Worm (Caenorhabditis elegans): ENCODE data around the gene srz-15.

srz-15 gene

DNA sequence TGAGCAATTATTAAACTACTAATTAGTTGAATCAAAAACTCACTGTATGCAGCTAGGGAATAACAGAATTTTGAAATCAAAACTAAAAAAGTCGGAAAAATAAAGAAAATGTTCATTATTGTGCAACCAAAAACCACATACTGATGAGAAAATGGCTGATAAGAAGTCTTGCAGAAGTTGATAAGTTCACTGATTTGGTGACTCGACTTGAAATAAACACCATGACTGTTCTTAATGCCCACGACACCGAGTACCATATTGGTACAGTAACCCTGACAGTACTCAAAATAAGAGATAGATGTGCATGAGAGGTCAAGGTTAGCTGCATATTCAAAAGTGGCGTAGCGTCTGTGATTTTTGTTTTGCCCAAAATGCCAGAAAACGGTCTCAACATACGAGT is 29.6 kb upstream of the srz-15 start:
- no peak for TF ChIP-seq ztf-23 (GFP tag; IDR thresholded peaks at IDR 0.05)
- TF ChIP-seq cog-1 (tag; optimal IDR thresholded peaks at IDR 0.05), result no peak

DNA sequence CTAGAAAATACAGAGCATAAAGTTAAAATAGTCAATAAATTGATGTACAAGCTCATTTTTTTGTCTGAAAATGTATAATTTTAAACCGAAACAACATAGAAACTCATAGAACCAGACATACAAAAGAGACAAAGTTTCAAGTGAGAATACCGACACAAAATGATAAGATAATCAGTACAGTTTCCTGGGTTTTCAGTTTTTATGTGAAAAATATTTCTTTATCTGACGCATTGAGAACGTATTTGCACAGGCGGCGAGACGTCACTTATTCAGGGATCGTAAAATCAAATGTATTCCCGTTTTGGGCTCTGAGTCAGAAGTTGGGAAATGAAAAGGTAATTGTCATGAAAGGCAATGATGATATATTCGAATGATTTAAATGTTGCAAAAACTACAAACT is 25.1 kb upstream of the srz-15 start, which contains the start of gene K08D8.6:
Gene K08D8.6, minus strand, starts transcription at position 64 of the 400 bp plus-strand sequence.
- TF ChIP-seq klf-2 (GFP tag; conservative IDR thresholded peaks at IDR 0.05), result no peak
- TF ChIP-seq med-1 (GFP tag; optimal IDR thresholded peaks at IDR 0.05; ENCODE audit: insufficient read depth), result no peak
- no peak for TF ChIP-seq tab-1 (GFP tag; IDR thresholded peaks at IDR 0.05)
- no peak for TF ChIP-seq ztf-29 (GFP tag; IDR thresholded peaks at IDR 0.05)
- no peak for TF ChIP-seq flt-1 (GFP tag; IDR thresholded peaks at IDR 0.05)
- no peak for TF ChIP-seq cog-1 (tag; optimal IDR thresholded peaks at IDR 0.05)
- TF ChIP-seq T22C8.4 (GFP tag; IDR thresholded peaks at IDR 0.05), result no peak
- TF ChIP-seq ztf-23 (GFP tag; IDR thresholded peaks at IDR 0.05), result no peak
- no peak for TF ChIP-seq ref-1 (GFP tag; conservative IDR thresholded peaks at IDR 0.05)

ce11 chrIV:12891080-12891479 is 24.5 kb upstream of the srz-15 start:
- TF ChIP-seq T22C8.4 (GFP tag; IDR thresholded peaks at IDR 0.05) (no peak), ref-1 (GFP tag; conservative IDR thresholded peaks at IDR 0.05) (no peak), cog-1 (tag; optimal IDR thresholded peaks at IDR 0.05) (no peak), ztf-29 (GFP tag; IDR thresholded peaks at IDR 0.05) (no peak), flt-1 (GFP tag; IDR thresholded peaks at IDR 0.05) (no peak), med-1 (GFP tag; optimal IDR thresholded peaks at IDR 0.05; ENCODE audit: insufficient read depth) (no peak), ztf-23 (GFP tag; IDR thresholded peaks at IDR 0.05) (no peak), klf-2 (GFP tag; conservative IDR thresholded peaks at IDR 0.05) (no peak), tab-1 (GFP tag; IDR thresholded peaks at IDR 0.05) (no peak)

- no peak for TF ChIP-seq ref-1 (GFP tag; conservative IDR thresholded peaks at IDR 0.05)
- no peak for TF ChIP-seq ztf-29 (GFP tag; IDR thresholded peaks at IDR 0.05)
- no peak for TF ChIP-seq cog-1 (tag; optimal IDR thresholded peaks at IDR 0.05)
- TF ChIP-seq flt-1 (GFP tag; IDR thresholded peaks at IDR 0.05), result no peak
- TF ChIP-seq tab-1 (GFP tag; IDR thresholded peaks at IDR 0.05), result no peak
- no peak for TF ChIP-seq ztf-23 (GFP tag; IDR thresholded peaks at IDR 0.05)
These were observed 23.4 kb upstream of the srz-15 start, which contains the start of gene K08D8.1 for ce11 chrIV:12892194-12892593. TSS of gene K08D8.1 (plus strand) at chrIV:12892494.

ce11 chrIV:12893166-12893565 is 22.4 kb upstream of the srz-15 start, which contains the start of gene K08D8.12:
TSS of gene K08D8.12 (plus strand) at chrIV:12893466.
- no peak for TF ChIP-seq ztf-23 (GFP tag; IDR thresholded peaks at IDR 0.05)
- TF ChIP-seq tab-1 (GFP tag; IDR thresholded peaks at IDR 0.05), result no peak
- no peak for TF ChIP-seq T22C8.4 (GFP tag; IDR thresholded peaks at IDR 0.05)
- TF ChIP-seq cog-1 (tag; optimal IDR thresholded peaks at IDR 0.05), result no peak
- no peak for TF ChIP-seq med-1 (GFP tag; optimal IDR thresholded peaks at IDR 0.05; ENCODE audit: insufficient read depth)
- TF ChIP-seq flt-1 (GFP tag; IDR thresholded peaks at IDR 0.05), result no peak
- no peak for TF ChIP-seq ref-1 (GFP tag; conservative IDR thresholded peaks at IDR 0.05)
- no peak for TF ChIP-seq klf-2 (GFP tag; conservative IDR thresholded peaks at IDR 0.05)
- TF ChIP-seq ztf-29 (GFP tag; IDR thresholded peaks at IDR 0.05), result no peak

DNA sequence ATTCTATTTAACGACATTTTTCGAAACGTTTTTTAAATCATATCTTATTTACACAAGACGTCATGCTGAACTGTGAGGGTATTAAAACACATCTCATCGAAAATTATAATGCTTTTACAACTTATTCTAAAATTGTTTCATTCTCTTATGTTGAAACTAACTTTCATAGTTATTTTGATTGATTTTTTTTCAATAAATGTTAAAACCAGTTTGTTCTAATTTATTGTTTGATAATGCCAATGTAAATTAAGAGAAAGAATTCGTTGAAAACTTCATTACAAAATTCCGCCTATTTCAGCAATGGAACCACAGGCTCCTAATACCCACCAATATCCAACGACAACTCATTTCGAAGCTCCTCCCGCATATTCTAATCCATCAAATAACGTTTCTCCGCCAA is 20.6 kb upstream of the srz-15 start, which contains the start of gene K08D8.11:
Gene K08D8.11, plus strand, starts transcription at position 301 of the 400 bp plus-strand sequence.
- TF ChIP-seq tab-1 (GFP tag; IDR thresholded peaks at IDR 0.05) (no peak), T22C8.4 (GFP tag; IDR thresholded peaks at IDR 0.05) (no peak), cog-1 (tag; optimal IDR thresholded peaks at IDR 0.05) (no peak), ref-1 (GFP tag; conservative IDR thresholded peaks at IDR 0.05) (no peak), med-1 (GFP tag; optimal IDR thresholded peaks at IDR 0.05; ENCODE audit: insufficient read depth) (no peak), ztf-23 (GFP tag; IDR thresholded peaks at IDR 0.05) (no peak), ztf-29 (GFP tag; IDR thresholded peaks at IDR 0.05) (no peak), klf-2 (GFP tag; conservative IDR thresholded peaks at IDR 0.05) (no peak), flt-1 (GFP tag; IDR thresholded peaks at IDR 0.05) (no peak)

ce11 chrIV:12896371-12896882 is 19.2 kb upstream of the srz-15 start, which contains the start of gene K08D8.7:
TSS of gene K08D8.7 (plus strand) at chrIV:12896832.
- no peak for TF ChIP-seq ztf-29 (GFP tag; IDR thresholded peaks at IDR 0.05)
- TF ChIP-seq ref-1 (GFP tag; conservative IDR thresholded peaks at IDR 0.05), result no peak
- TF ChIP-seq tab-1 (GFP tag; IDR thresholded peaks at IDR 0.05), result no peak
- TF ChIP-seq ztf-23 (GFP tag; IDR thresholded peaks at IDR 0.05), result no peak
- no peak for TF ChIP-seq T22C8.4 (GFP tag; IDR thresholded peaks at IDR 0.05)
- TF ChIP-seq flt-1 (GFP tag; IDR thresholded peaks at IDR 0.05), result no peak
- TF ChIP-seq klf-2 (GFP tag; conservative IDR thresholded peaks at IDR 0.05), result no peak

DNA sequence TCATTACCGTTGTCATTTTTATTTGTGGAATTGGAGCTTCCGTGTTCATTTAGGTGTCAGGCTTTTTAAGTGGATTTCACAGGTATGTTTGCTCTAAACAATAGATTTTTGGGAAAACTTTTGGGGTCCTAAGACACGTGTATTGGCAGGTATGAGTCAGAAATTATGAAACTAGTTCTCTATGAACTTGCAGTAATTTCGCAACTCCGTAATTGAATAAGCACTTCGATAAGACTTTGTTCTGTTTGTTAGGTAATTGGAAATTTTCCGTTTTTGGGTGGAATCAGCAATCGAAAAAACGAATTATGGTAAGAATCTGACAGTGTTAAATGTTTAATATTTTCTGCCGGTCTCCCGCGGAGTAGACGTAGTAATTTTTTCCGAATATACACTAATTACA is 18.4 kb upstream of the srz-15 start:
- TF ChIP-seq ref-1 (GFP tag; conservative IDR thresholded peaks at IDR 0.05) (no peak), T22C8.4 (GFP tag; IDR thresholded peaks at IDR 0.05) (no peak), tab-1 (GFP tag; IDR thresholded peaks at IDR 0.05) (no peak), ztf-29 (GFP tag; IDR thresholded peaks at IDR 0.05) (no peak), ztf-23 (GFP tag; IDR thresholded peaks at IDR 0.05) (no peak)

ce11 chrIV:12898823-12899222 is 16.8 kb upstream of the srz-15 start:
- TF ChIP-seq klf-2 (GFP tag; conservative IDR thresholded peaks at IDR 0.05) (no peak), tab-1 (GFP tag; IDR thresholded peaks at IDR 0.05) (no peak), ztf-23 (GFP tag; IDR thresholded peaks at IDR 0.05) (no peak), T22C8.4 (GFP tag; IDR thresholded peaks at IDR 0.05) (no peak), flt-1 (GFP tag; IDR thresholded peaks at IDR 0.05) (no peak)

- no peak for TF ChIP-seq ref-1 (GFP tag; conservative IDR thresholded peaks at IDR 0.05)
- TF ChIP-seq med-1 (GFP tag; optimal IDR thresholded peaks at IDR 0.05; ENCODE audit: insufficient read depth), result no peak
- no peak for TF ChIP-seq T22C8.4 (GFP tag; IDR thresholded peaks at IDR 0.05)
- no peak for TF ChIP-seq flt-1 (GFP tag; IDR thresholded peaks at IDR 0.05)
- TF ChIP-seq ztf-29 (GFP tag; IDR thresholded peaks at IDR 0.05), result no peak
- no peak for TF ChIP-seq tab-1 (GFP tag; IDR thresholded peaks at IDR 0.05)
- TF ChIP-seq ztf-23 (GFP tag; IDR thresholded peaks at IDR 0.05), result no peak
- TF ChIP-seq klf-2 (GFP tag; conservative IDR thresholded peaks at IDR 0.05), result no peak
- TF ChIP-seq cog-1 (tag; optimal IDR thresholded peaks at IDR 0.05), result no peak
These were observed 16.2 kb upstream of the srz-15 start, which contains the start of gene K08D8.9 for ce11 chrIV:12899392-12899791. TSS of gene K08D8.9 (plus strand) at chrIV:12899692.

Measured in whole organism, midembryonic.